Fruit fly (Drosophila melanogaster): Measurements from ENCODE around the gene CG4619.

Gene CG4619

dm6 chr2L:9984078-9984772 lies 45.6 kb downstream of the CG4619 start, which contains the start of gene bib (continued):
- TF ChIP-seq CG6765 (GFP tag; optimal IDR thresholded peaks at IDR 0.05): peak; percentile 47
- TF ChIP-seq BEAF-32 (GFP tag; optimal IDR thresholded peaks at IDR 0.05): no peak
- peak; percentile 64 for TF ChIP-seq Nf-YC (tag; optimal IDR thresholded peaks at IDR 0.05)
- TF ChIP-seq CG17361 (GFP tag; IDR thresholded peaks at IDR 0.05): peak; percentile 95
- TF ChIP-seq chinmo (GFP tag; IDR thresholded peaks at IDR 0.05; ENCODE audit: partially characterized antibody): no peak
- peak; percentile 8 for TF ChIP-seq MESR4 (GFP tag; optimal IDR thresholded peaks at IDR 0.05)
- TF ChIP-seq bab2 (GFP tag; optimal IDR thresholded peaks at IDR 0.05): no peak
- TF ChIP-seq HLH4C (GFP tag; IDR thresholded peaks at IDR 0.05; ENCODE audit: partially characterized antibody): no peak
- no peak for TF ChIP-seq bigmax (GFP tag; optimal IDR thresholded peaks at IDR 0.05)
- TF ChIP-seq otp (GFP tag; IDR thresholded peaks at IDR 0.05): peak; percentile 58; the same call in 2 of the 3 replicates
- peak; percentile 6 for TF ChIP-seq pum (GFP tag; optimal IDR thresholded peaks at IDR 0.05)
- TF ChIP-seq Max (GFP tag; optimal IDR thresholded peaks at IDR 0.05): peak; percentile 75
- peak; percentile 81 for TF ChIP-seq ac (GFP tag; optimal IDR thresholded peaks at IDR 0.05)
- TF ChIP-seq CG2120 (GFP tag; optimal IDR thresholded peaks at IDR 0.05): peak; percentile 56
- TF ChIP-seq CG15073 (GFP tag; optimal IDR thresholded peaks at IDR 0.05): no peak
- peak; percentile 67 for TF ChIP-seq Spps (tag; optimal IDR thresholded peaks at IDR 0.05)
- peak; percentile 53 for TF ChIP-seq CG8281 (tag; optimal IDR thresholded peaks at IDR 0.05)
- peak in 1 of 2 experiments; percentile 92 for TF ChIP-seq tll (GFP tag; optimal IDR thresholded peaks at IDR 0.05)
- peak; percentile 59 for TF ChIP-seq Dek (tag; optimal IDR thresholded peaks at IDR 0.05)
- peak; percentile 28 for TF ChIP-seq pnt (GFP tag; optimal IDR thresholded peaks at IDR 0.05)
- TF ChIP-seq sqz (GFP tag; optimal IDR thresholded peaks at IDR 0.05): peak; percentile 78
- peak; percentile 74 for TF ChIP-seq lmd (GFP tag; IDR thresholded peaks at IDR 0.05)
- peak; percentile 56; the same call in 1 of the 2 replicates for TF ChIP-seq Awh (GFP tag; IDR thresholded peaks at IDR 0.05)
- peak; percentile 96 for TF ChIP-seq CG9727 (GFP tag; optimal IDR thresholded peaks at IDR 0.05)
- TF ChIP-seq CG14667 (GFP tag; IDR thresholded peaks at IDR 0.05): peak; percentile 13; the same call in 1 of the 2 replicates
- TF ChIP-seq Scr (GFP tag; IDR thresholded peaks at IDR 0.05; ENCODE audit: partially characterized antibody): peak; percentile 22; the same call in 1 of the 2 replicates
- TF ChIP-seq nerfin-2 (GFP tag; IDR thresholded peaks at IDR 0.05; ENCODE audit: partially characterized antibody): no peak

- no peak for TF ChIP-seq HLH4C (GFP tag; IDR thresholded peaks at IDR 0.05; ENCODE audit: partially characterized antibody)
- no peak for TF ChIP-seq CG13287 (GFP tag; IDR thresholded peaks at IDR 0.05; ENCODE audit: partially characterized antibody)
- no peak for TF ChIP-seq cad (GFP tag; optimal IDR thresholded peaks at IDR 0.05)
- no peak for TF ChIP-seq Bteb2 (GFP tag; optimal IDR thresholded peaks at IDR 0.05)
- no peak for TF ChIP-seq slou (GFP tag; optimal IDR thresholded peaks at IDR 0.05)
- TF ChIP-seq ham (GFP tag; IDR thresholded peaks at IDR 0.05): no peak
- TF ChIP-seq ato (GFP tag; IDR thresholded peaks at IDR 0.05; ENCODE audit: partially characterized antibody): no peak
- no peak for TF ChIP-seq hkb (optimal IDR thresholded peaks at IDR 0.05)
- TF ChIP-seq hkb (GFP tag; IDR thresholded peaks at IDR 0.05): peak; percentile 63
- TF ChIP-seq fd96Cb (tag; optimal IDR thresholded peaks at IDR 0.05): peak; percentile 72
- TF ChIP-seq Atf6 (GFP tag; IDR thresholded peaks at IDR 0.05): no peak
- no peak for TF ChIP-seq CG12104 (GFP tag; optimal IDR thresholded peaks at IDR 0.05)
- peak; percentile 67 for TF ChIP-seq CG6689 (GFP tag; IDR thresholded peaks at IDR 0.05)
- TF ChIP-seq Dip3 (GFP tag; optimal IDR thresholded peaks at IDR 0.05): no peak
- no peak for TF ChIP-seq bowl (GFP tag; IDR thresholded peaks at IDR 0.05)
- peak; percentile 59 for TF ChIP-seq CG7839 (tag; optimal IDR thresholded peaks at IDR 0.05)
- no peak for TF ChIP-seq Scr (GFP tag; IDR thresholded peaks at IDR 0.05; ENCODE audit: partially characterized antibody)
- no peak for TF ChIP-seq wek (GFP tag; optimal IDR thresholded peaks at IDR 0.05)
- no peak for TF ChIP-seq CG12155 (GFP tag; optimal IDR thresholded peaks at IDR 0.05)
- TF ChIP-seq CG10462 (GFP tag; optimal IDR thresholded peaks at IDR 0.05): no peak
- no peak for TF ChIP-seq CG1602 (GFP tag; optimal IDR thresholded peaks at IDR 0.05)
- peak; percentile 1 for TF ChIP-seq CG12942 (GFP tag; optimal IDR thresholded peaks at IDR 0.05)
Measured at dm6 chr2L:9986402-9987350, 48.0 kb downstream of the CG4619 start.
